Fruit fly (Drosophila melanogaster) whole organism, larva: ENCODE results near the gene LeuRS-m.

ENCODE experiments used
- noc ChIP-seq: fragments of 200-800 bp; sonication (Bioruptor generic); optimal IDR thresholded peaks from 3 replicates; lab custom pipeline; 2019; ENCODE audit warnings: missing biosample characterization, mild to moderate bottlenecking, missing genetic modification characterization, moderate library complexity

LeuRS-m gene

dm6 chr3L:4825584-4825983 is at the start of gene LeuRS-m, which contains the start of gene Dhc64C:
Gene LeuRS-m (plus strand): TSS chr3L:4825853.
Gene Dhc64C (minus strand): TSS chr3L:4825687.
- no peak for TF ChIP-seq noc

DNA sequence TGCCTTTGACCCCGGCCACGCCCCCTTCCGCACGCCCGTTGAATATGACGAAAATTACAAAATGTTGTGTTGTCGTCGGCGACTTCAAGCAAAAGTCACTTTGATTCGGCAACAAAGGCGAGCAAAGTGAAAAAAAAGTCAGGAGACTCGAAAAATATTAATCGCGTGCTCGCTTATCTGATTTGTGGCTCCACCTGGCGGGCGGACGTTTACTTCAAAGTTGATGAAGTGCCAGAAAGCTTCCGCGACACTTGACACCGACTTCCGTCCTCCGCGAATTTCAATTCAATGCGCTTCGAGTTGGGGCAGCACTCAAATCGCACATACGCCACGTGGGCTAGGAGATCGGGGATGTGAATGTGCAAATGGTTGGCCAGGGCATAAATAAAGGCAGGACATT is 49.2 kb upstream of the LeuRS-m start:
- TF ChIP-seq noc = no peak

DNA sequence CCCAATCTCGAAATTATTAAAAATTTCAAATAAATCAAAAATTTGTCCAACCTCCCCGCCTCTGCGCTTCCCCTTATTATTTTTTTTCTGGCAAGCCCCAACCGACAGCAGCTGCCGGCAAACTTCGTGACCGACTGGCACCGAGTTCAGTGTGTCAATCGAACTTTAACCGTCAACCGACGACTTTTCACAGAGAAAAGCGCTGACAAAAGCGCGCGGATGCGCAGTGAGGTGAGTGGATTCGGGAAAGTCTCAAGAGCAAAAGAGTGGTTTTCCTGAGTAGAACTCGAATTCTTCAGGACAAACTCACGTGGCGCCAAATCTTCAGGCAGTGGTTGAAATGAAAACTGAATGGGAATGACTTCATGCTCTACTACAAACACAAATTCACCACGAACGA is 25.0 kb upstream of the LeuRS-m start:
- no peak for TF ChIP-seq noc

- no peak for TF ChIP-seq noc
Measured at dm6 chr3L:4805174-4805573, 20.5 kb upstream of the LeuRS-m start, which contains the start of gene CG7509. Gene CG7509 (minus strand): TSS chr3L:4805274.

DNA sequence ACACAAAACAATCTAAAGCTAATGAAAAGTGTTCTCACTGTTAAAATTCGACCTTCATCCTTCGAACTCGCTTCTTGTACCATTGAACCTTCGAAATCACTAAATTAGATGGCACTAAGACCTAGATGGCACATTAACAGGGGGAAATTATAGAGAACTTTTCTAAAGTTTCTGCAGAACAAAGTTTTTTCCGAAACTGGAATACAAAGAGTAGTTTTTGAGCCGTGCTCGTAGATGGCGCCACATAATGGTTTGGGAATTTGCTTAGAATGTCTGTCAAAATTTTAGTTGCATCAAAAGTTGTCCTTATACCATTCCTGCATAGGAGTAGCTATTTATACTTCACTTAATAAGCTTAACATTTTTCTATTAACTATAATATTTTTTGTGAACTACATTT is 19.9 kb upstream of the LeuRS-m start:
- no peak for TF ChIP-seq noc

DNA sequence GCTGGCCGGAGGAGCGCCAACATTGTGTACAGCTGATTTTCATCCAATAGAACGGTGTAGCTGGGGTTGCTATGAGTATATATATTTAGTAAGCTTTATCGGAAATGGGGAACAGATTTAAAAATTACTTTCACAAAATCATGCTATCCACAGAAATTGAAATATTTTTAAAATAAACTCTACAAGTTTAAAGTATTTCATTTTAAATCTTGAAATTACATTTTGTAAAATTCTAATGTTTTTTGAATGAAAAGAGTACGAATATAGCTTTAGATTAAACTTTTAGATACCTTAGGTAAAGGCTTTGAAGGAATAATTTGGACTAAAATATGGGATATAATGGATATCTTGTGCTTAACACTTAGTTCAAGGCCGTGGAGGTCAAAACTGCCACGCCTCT is 18.3 kb upstream of the LeuRS-m start, which contains the start of gene CG18808:
Gene CG18808 (minus strand): TSS at position 101 of the 400 bp plus-strand sequence.
- TF ChIP-seq noc = no peak

DNA sequence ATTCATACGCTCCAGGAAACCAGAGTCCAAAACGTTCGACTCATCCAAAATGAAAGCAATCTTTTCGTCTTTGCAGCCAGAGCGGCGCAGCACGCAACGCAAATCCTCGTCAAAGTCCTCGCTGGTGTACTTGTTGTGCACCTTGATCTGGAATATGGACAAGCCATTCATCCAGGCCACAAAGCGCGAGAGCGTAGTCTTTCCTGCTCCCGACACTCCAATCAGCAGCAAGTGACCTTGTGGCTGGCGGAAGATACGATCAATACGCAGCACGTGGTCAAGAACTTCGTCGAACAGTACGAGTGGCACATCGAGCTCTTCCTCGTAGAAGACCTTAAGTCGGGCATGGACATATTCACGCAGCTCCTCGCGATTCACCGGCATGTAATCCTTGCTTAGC is 11.5 kb upstream of the LeuRS-m start:
- TF ChIP-seq noc = no peak

DNA sequence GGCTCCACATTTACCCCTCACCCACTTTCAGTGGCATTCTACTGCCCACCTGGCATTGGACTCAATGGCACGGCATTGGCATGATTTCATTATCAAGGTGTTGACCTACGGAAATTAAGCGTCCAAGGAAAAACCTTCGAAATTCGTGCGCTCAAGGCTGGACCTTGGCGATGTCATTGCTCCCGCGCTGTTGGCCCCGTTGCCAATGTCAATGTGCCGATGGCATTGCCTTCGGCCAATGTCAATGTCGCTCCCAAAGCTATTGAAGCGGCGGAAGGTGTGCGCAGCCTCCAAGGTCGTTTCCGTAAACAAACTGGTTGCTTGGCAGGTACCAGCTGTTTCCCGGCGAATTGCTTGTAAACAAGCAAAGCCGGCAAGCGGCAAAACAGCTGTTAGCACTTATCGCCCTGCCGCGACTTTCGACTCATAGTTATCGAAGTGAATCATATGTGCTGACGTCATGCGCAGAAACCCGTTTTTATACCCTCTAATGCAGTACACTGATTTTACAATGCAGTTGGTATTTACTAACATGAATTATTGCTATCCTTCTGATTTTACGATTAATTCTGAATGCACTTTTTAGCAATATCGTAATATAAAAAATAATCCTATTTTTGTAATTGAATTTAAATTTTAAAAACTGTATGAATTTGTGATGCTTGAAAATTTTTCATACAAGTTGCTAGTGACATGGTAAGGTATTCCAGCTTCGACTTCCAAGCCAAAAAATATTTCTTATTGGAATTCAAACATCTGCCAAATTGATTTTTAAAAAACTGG is 1.1 kb upstream of the LeuRS-m start:
- peak; percentile 92 for TF ChIP-seq noc

dm6 chr3L:4833491-4833890 is 7.8 kb downstream of the LeuRS-m start, which contains the start of gene CG13708:
Gene CG13708 (minus strand): TSS chr3L:4833591.
- TF ChIP-seq noc = no peak

- TF ChIP-seq noc = no peak
Measured at dm6 chr3L:4835005-4835404, 9.4 kb downstream of the LeuRS-m start.

dm6 chr3L:4836353-4836752 is 10.7 kb downstream of the LeuRS-m start:
- no peak for TF ChIP-seq noc

dm6 chr3L:4840039-4840939 is 14.6 kb downstream of the LeuRS-m start, which contains the start of gene CG13707:
Gene CG13707 (minus strand): TSS chr3L:4840108.
- TF ChIP-seq noc = no peak

- no peak for TF ChIP-seq noc
Measured at dm6 chr3L:4842710-4843109, 17.1 kb downstream of the LeuRS-m start.

- no peak for TF ChIP-seq noc
Measured at dm6 chr3L:4843428-4843827, 17.8 kb downstream of the LeuRS-m start.

dm6 chr3L:4844792-4845191 is 19.1 kb downstream of the LeuRS-m start:
- TF ChIP-seq noc = no peak

DNA sequence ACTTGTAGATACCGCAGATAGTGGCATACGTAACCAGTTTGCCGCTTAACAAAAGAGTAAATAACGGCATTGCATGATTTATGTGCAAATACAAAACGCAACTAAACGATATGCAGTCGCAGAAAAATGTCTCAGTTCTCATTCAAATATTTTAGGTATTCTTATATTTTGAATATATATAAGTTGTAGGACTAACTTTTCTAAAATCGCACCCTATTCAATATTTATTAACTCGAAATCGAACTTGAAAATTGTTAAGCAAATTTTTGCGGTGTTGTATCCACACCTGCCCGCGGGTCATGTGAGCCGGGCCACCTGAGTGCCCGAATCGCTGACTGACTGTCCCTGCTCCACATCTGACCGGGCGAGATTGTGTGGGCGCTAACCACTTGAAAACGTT is 22.4 kb downstream of the LeuRS-m start:
- TF ChIP-seq noc = no peak

DNA sequence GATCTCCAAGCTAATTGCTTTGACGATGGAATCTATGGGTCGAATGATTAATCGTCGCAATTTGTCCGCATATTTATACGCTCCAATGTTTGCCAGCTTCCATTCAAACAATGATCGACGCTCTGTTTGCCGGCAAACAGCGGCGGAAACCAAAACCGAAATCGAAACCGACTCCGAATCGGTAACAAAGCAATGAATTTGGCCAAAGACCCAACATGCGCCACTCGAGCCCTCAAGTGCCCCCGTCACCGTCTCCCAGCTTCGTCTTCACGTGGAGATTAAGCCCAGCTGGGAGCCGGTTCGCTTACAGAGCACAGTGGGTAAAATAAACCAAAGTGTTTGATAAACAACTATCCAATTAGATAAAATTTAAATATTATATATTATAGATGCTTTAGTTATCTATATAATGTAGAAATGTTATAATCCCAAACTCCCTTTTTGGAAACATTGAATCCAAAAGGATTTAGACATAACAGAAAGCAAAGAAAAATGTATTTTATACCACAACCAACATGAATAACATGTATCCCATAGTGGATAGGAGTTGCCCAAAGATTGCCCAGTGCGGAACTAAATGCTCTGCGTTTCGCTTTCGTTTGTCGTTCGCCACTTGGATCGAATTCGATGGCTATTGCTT is 26.9 kb downstream of the LeuRS-m start, which contains the start of gene CG32237:
Gene CG32237 (minus strand): TSS at position 51 of the 640 bp plus-strand sequence.
- TF ChIP-seq noc = peak; percentile 11
